Fruit fly (Drosophila melanogaster): Measurements from ENCODE around the gene CG31800.

DNA sequence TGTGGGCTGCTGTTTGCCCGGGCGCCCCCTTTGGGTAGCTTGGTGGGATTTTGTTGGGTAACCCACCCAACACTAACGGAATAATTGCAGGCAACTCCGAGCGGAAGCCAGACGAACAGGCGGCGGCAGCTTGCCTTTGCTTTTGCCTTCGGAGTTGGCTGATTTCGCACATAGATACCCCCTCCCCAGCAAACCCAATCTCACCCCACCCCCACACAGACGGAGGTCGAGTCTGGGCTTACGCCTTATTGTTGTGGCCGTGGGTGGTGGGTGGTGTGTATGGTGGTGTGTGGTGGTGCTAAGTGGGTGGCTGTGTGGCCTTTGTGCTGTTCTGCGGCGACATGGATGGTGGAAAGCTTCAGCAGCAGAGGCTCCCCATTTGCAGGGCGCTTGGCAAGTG lies 18.7 kb downstream of the CG31800 start:
- TF ChIP-seq h (GFP tag; optimal IDR thresholded peaks at IDR 0.05), result no peak
- no peak for TF ChIP-seq N (GFP tag; optimal IDR thresholded peaks at IDR 0.05)
- TF ChIP-seq Hr78 (GFP tag; optimal IDR thresholded peaks at IDR 0.05), result no peak
- TF ChIP-seq lola (GFP tag; optimal IDR thresholded peaks at IDR 0.05), result no peak
- TF ChIP-seq fru (GFP tag; optimal IDR thresholded peaks at IDR 0.05), result no peak
- TF ChIP-seq jim (GFP tag; optimal IDR thresholded peaks at IDR 0.05), result no peak
- no peak for TF ChIP-seq rgr (GFP tag; optimal IDR thresholded peaks at IDR 0.05)
- TF ChIP-seq usp (GFP tag; optimal IDR thresholded peaks at IDR 0.05), result no peak
- no peak for TF ChIP-seq psq (GFP tag; optimal IDR thresholded peaks at IDR 0.05)

Measured in whole organism, wandering third instar larva.